Fruit fly (Drosophila melanogaster): ENCODE data around the gene CG31875.
A peak's percentile ranks its signal among the peaks of the same experiment; 100 is the strongest.

Gene CG31875

dm6 chr2L:9966983-9967737, 35.4 kb downstream of the CG31875 start, which contains the start of the genes Dref and RpL13 (continued):
- TF ChIP-seq tai (GFP tag; optimal IDR thresholded peaks at IDR 0.05) (no peak), dmrt93B (GFP tag; optimal IDR thresholded peaks at IDR 0.05) (peak; percentile 86), fru (GFP tag; optimal IDR thresholded peaks at IDR 0.05) (peak; percentile 83), rgr (GFP tag; optimal IDR thresholded peaks at IDR 0.05) (peak; percentile 88), Jra (GFP tag; optimal IDR thresholded peaks at IDR 0.05) (peak; percentile 71)

- TF ChIP-seq Abd-B (GFP tag; optimal IDR thresholded peaks at IDR 0.05) (no peak), usp (GFP tag; optimal IDR thresholded peaks at IDR 0.05) (no peak), CrebA (GFP tag; optimal IDR thresholded peaks at IDR 0.05; ENCODE audit: borderline replicate concordance) (no peak), Vsx2 (GFP tag; optimal IDR thresholded peaks at IDR 0.05; ENCODE audit: partially characterized antibody) (no peak), sv (GFP tag; optimal IDR thresholded peaks at IDR 0.05) (no peak), Hr83 (GFP tag; optimal IDR thresholded peaks at IDR 0.05; ENCODE audit: poor library complexity, severe bottlenecking) (no peak), HLH106 (tag; optimal IDR thresholded peaks at IDR 0.05) (peak; percentile 24), CG32264 (GFP tag; optimal IDR thresholded peaks at IDR 0.05) (no peak), dl (GFP tag; optimal IDR thresholded peaks at IDR 0.05; ENCODE audit: insufficient read depth in 1 of 2, partially characterized antibody in 2 of 2) (no peak), foxo (GFP tag; optimal IDR thresholded peaks at IDR 0.05) (peak in 1 of 2 experiments; percentile 14), jim (GFP tag; optimal IDR thresholded peaks at IDR 0.05) (no peak), OdsH (GFP tag; optimal IDR thresholded peaks at IDR 0.05) (no peak), GATAd (GFP tag; optimal IDR thresholded peaks at IDR 0.05) (no peak), br (GFP tag; optimal IDR thresholded peaks at IDR 0.05) (no peak), Sp1 (GFP tag; optimal IDR thresholded peaks at IDR 0.05) (peak; percentile 42), ey (GFP tag; optimal IDR thresholded peaks at IDR 0.05) (no peak), Hnf4 (GFP tag; optimal IDR thresholded peaks at IDR 0.05) (no peak), psq (GFP tag; optimal IDR thresholded peaks at IDR 0.05) (no peak), CG9705 (GFP tag; optimal IDR thresholded peaks at IDR 0.05) (no peak), Myc (optimal IDR thresholded peaks at IDR 0.05) (no peak), pan (optimal IDR thresholded peaks at IDR 0.05) (no peak), rgr (GFP tag; optimal IDR thresholded peaks at IDR 0.05) (peak; percentile 61), Hr78 (GFP tag; optimal IDR thresholded peaks at IDR 0.05) (no peak)
Observed at dm6 chr2L:9963603-9964042, 38.9 kb downstream of the CG31875 start, which contains the start of gene CG5850. TSS of gene CG5850 (minus strand) at chr2L:9963949.

- no peak for TF ChIP-seq Rel (GFP tag; optimal IDR thresholded peaks at IDR 0.05)
- peak; percentile 82 for TF ChIP-seq Rel (tag; optimal IDR thresholded peaks at IDR 0.05)
- TF ChIP-seq pan (optimal IDR thresholded peaks at IDR 0.05) = no peak
- no peak for TF ChIP-seq N (GFP tag; optimal IDR thresholded peaks at IDR 0.05)
- no peak for TF ChIP-seq CrebA (GFP tag; optimal IDR thresholded peaks at IDR 0.05; ENCODE audit: borderline replicate concordance)
Observed at dm6 chr2L:9960758-9961157, 41.8 kb downstream of the CG31875 start.

dm6 chr2L:9956993-9957652, 45.4 kb downstream of the CG31875 start, which contains the start of the genes CG4658 and CG5846:
TSS of gene CG4658 (plus strand) at chr2L:9957132.
TSS of gene CG5846 (minus strand) at chr2L:9957237.
- TF ChIP-seq psq (GFP tag; optimal IDR thresholded peaks at IDR 0.05) (peak; percentile 91), sage (GFP tag; optimal IDR thresholded peaks at IDR 0.05) (no peak), Dfd (GFP tag; optimal IDR thresholded peaks at IDR 0.05) (no peak), Vsx2 (GFP tag; optimal IDR thresholded peaks at IDR 0.05; ENCODE audit: partially characterized antibody) (no peak), fru (GFP tag; optimal IDR thresholded peaks at IDR 0.05) (peak; percentile 90), foxo (GFP tag; optimal IDR thresholded peaks at IDR 0.05) (peak in 1 of 2 experiments; percentile 95), OdsH (GFP tag; optimal IDR thresholded peaks at IDR 0.05) (peak; percentile 96), CG9705 (GFP tag; optimal IDR thresholded peaks at IDR 0.05) (peak; percentile 73), sv (GFP tag; optimal IDR thresholded peaks at IDR 0.05) (peak; percentile 92), Jra (GFP tag; optimal IDR thresholded peaks at IDR 0.05) (peak; percentile 91), Mio (GFP tag; optimal IDR thresholded peaks at IDR 0.05) (peak; percentile 53), tai (GFP tag; optimal IDR thresholded peaks at IDR 0.05) (no peak), Hr78 (GFP tag; optimal IDR thresholded peaks at IDR 0.05) (no peak), Myc (optimal IDR thresholded peaks at IDR 0.05) (no peak), CrebA (GFP tag; optimal IDR thresholded peaks at IDR 0.05; ENCODE audit: borderline replicate concordance) (no peak), CG32264 (GFP tag; optimal IDR thresholded peaks at IDR 0.05) (peak; percentile 48), rgr (GFP tag; optimal IDR thresholded peaks at IDR 0.05) (peak; percentile 95), lola (GFP tag; optimal IDR thresholded peaks at IDR 0.05) (no peak), N (GFP tag; optimal IDR thresholded peaks at IDR 0.05) (no peak), Abd-B (GFP tag; optimal IDR thresholded peaks at IDR 0.05) (no peak), pan (optimal IDR thresholded peaks at IDR 0.05) (peak; percentile 85), Dif (GFP tag; optimal IDR thresholded peaks at IDR 0.05; ENCODE audit: partially characterized antibody) (no peak), Hnf4 (GFP tag; optimal IDR thresholded peaks at IDR 0.05) (peak; percentile 93), Hr83 (GFP tag; optimal IDR thresholded peaks at IDR 0.05; ENCODE audit: poor library complexity, severe bottlenecking) (no peak), dmrt93B (GFP tag; optimal IDR thresholded peaks at IDR 0.05) (no peak), usp (GFP tag; optimal IDR thresholded peaks at IDR 0.05) (no peak), dsf (GFP tag; optimal IDR thresholded peaks at IDR 0.05; ENCODE audit: borderline replicate concordance) (peak; percentile 69), Rel (GFP tag; optimal IDR thresholded peaks at IDR 0.05) (no peak), Rel (tag; optimal IDR thresholded peaks at IDR 0.05) (peak; percentile 69), dl (GFP tag; optimal IDR thresholded peaks at IDR 0.05; ENCODE audit: insufficient read depth in 1 of 2, partially characterized antibody in 2 of 2) (no peak), ey (GFP tag; optimal IDR thresholded peaks at IDR 0.05) (peak; percentile 90), GATAd (GFP tag; optimal IDR thresholded peaks at IDR 0.05) (no peak), jim (GFP tag; optimal IDR thresholded peaks at IDR 0.05) (no peak), Sp1 (GFP tag; optimal IDR thresholded peaks at IDR 0.05) (peak; percentile 92), brk (GFP tag; optimal IDR thresholded peaks at IDR 0.05) (no peak)
